Fruit fly (Drosophila melanogaster) whole organism, embryonic: ENCODE results near the gene CG46059.

ENCODE experiments used
- B-H1 ChIP-seq: fragments of 200-800 bp; sonication (Bioruptor generic); IDR thresholded peaks from 3 replicates; pipeline ENCODE4 v1.3.6; 2022; ENCODE audit warnings: missing biosample characterization, missing genetic modification characterization
- Bteb2 ChIP-seq: fragments of 200-800 bp; sonication (Bioruptor generic); optimal IDR thresholded peaks from 2 replicates; lab custom pipeline; 2016; ENCODE audit warnings: missing biosample characterization, missing genetic modification characterization
- CG10274 ChIP-seq: fragments of 200-800 bp; sonication (Bioruptor generic); optimal IDR thresholded peaks from 3 replicates; lab custom pipeline; 2017; ENCODE audit warnings: missing biosample characterization, mild to moderate bottlenecking, missing genetic modification characterization
- CG11247 ChIP-seq: fragments of 200-800 bp; sonication (Bioruptor generic); IDR thresholded peaks from 2 replicates; pipeline ENCODE4 v1.3.6; 2022; ENCODE audit warnings: missing biosample characterization, missing genetic modification characterization
- CG11560 ChIP-seq: fragments of 200-800 bp; sonication (Bioruptor generic); IDR thresholded peaks from 3 replicates; pipeline ENCODE4 v1.3.6; 2022; ENCODE audit warnings: missing biosample characterization, missing genetic modification characterization
- CG11723 ChIP-seq: fragments of 200-800 bp; sonication (Bioruptor generic); optimal IDR thresholded peaks from 2 replicates; lab custom pipeline; 2017; ENCODE audit warnings: missing biosample characterization, mild to moderate bottlenecking, missing genetic modification characterization
- CG12769 ChIP-seq: fragments of 200-800 bp; sonication (Bioruptor generic); optimal IDR thresholded peaks from 2 replicates; lab custom pipeline; 2019; ENCODE audit warnings: missing biosample characterization, mild to moderate bottlenecking, missing genetic modification characterization, moderate library complexity
- CG12942 ChIP-seq: fragments of 200-800 bp; sonication (Bioruptor generic); optimal IDR thresholded peaks from 3 replicates; lab custom pipeline; 2016; ENCODE audit warnings: missing biosample characterization, missing genetic modification characterization
- CG1603 ChIP-seq: fragments of 200-800 bp; sonication (Bioruptor generic); optimal IDR thresholded peaks from 2 replicates; lab custom pipeline; 2019; ENCODE audit warnings: missing biosample characterization, mild to moderate bottlenecking, missing genetic modification characterization, moderate library complexity
- CG17802 ChIP-seq: fragments of 200-800 bp; sonication (Bioruptor generic); optimal IDR thresholded peaks from 2 replicates; lab custom pipeline; 2018; ENCODE audit warnings: missing biosample characterization, mild to moderate bottlenecking, missing genetic modification characterization, moderate library complexity
- CG2875 ChIP-seq: fragments of 200-800 bp; sonication (Bioruptor generic); optimal IDR thresholded peaks from 2 replicates; lab custom pipeline; 2017; ENCODE audit warnings: missing biosample characterization, mild to moderate bottlenecking, missing genetic modification characterization, missing genetic modification reagents
- CG2889 ChIP-seq: fragments of 200-800 bp; sonication (Bioruptor generic); IDR thresholded peaks from 3 replicates; pipeline ENCODE4 v1.3.6; 2022; ENCODE audit warnings: missing biosample characterization, missing genetic modification characterization
- CG31441 ChIP-seq: fragments of 200-800 bp; sonication (Bioruptor generic); IDR thresholded peaks from 2 replicates; pipeline ENCODE4 v1.3.6; 2022; ENCODE audit warnings: missing biosample characterization, missing genetic modification characterization
- CG5953 ChIP-seq: fragments of 200-800 bp; sonication (Bioruptor generic); IDR thresholded peaks from 2 replicates; pipeline ENCODE4 v1.3.6; 2022; ENCODE audit warnings: missing biosample characterization, missing genetic modification characterization
- CG6791 ChIP-seq: fragments of 200-800 bp; sonication (Bioruptor generic); IDR thresholded peaks from 3 replicates; pipeline ENCODE4 v1.3.6; 2022; ENCODE audit warnings: missing biosample characterization, missing genetic modification characterization; ENCODE audit not compliant: partially characterized antibody
- CG7271 ChIP-seq: fragments of 200-800 bp; sonication (Bioruptor generic); optimal IDR thresholded peaks from 2 replicates; lab custom pipeline; 2018; ENCODE audit warnings: missing biosample characterization, mild to moderate bottlenecking, missing genetic modification characterization, moderate library complexity
- CG9727 ChIP-seq: fragments of 200-800 bp; sonication (Bioruptor generic); optimal IDR thresholded peaks from 3 replicates; lab custom pipeline; 2017; ENCODE audit warnings: missing biosample characterization, mild to moderate bottlenecking, missing genetic modification characterization
- CG9797 ChIP-seq: fragments of 200-800 bp; sonication (Bioruptor generic); optimal IDR thresholded peaks from 3 replicates; lab custom pipeline; 2018; ENCODE audit warnings: missing biosample characterization, mild to moderate bottlenecking, missing genetic modification characterization
- CHES-1-like ChIP-seq: fragments of 200-800 bp; sonication (Bioruptor generic); optimal IDR thresholded peaks from 2 replicates; lab custom pipeline; 2016; ENCODE audit warnings: missing biosample characterization, missing genetic modification characterization
- GATAe ChIP-seq: fragments of 200-800 bp; sonication (Bioruptor generic); conservative IDR thresholded peaks from 2 replicates; pipeline ENCODE4 v1.3.6; 2022; ENCODE audit warnings: missing biosample characterization, missing genetic modification characterization
- Hmr ChIP-seq: fragments of 200-800 bp; sonication (Bioruptor generic); optimal IDR thresholded peaks from 3 replicates; lab custom pipeline; 2017; ENCODE audit warnings: mild to moderate bottlenecking, missing biosample characterization, missing genetic modification reagents, missing genetic modification characterization
- Med ChIP-seq: fragments of 200-800 bp; sonication (Bioruptor generic); peaks from one replicate; lab custom pipeline; 2016; ENCODE audit warnings: missing biosample characterization, missing genetic modification characterization, mild to moderate bottlenecking, inconsistent platforms, moderate library complexity
- NFAT ChIP-seq: fragments of 200-800 bp; sonication (Bioruptor generic); IDR thresholded peaks from 2 replicates; pipeline ENCODE4 v1.3.6; 2022; ENCODE audit warnings: missing biosample characterization, missing genetic modification characterization
- Rfx ChIP-seq: fragments of 200-800 bp; sonication (Bioruptor generic); IDR thresholded peaks from 2 replicates; pipeline ENCODE4 v1.3.6; 2022; ENCODE audit warnings: missing biosample characterization, missing genetic modification characterization
- Side ChIP-seq: fragments of 200-800 bp; sonication (Bioruptor generic); optimal IDR thresholded peaks from 2 replicates; lab custom pipeline; 2016; ENCODE audit warnings: missing biosample characterization, missing genetic modification characterization
- Six4 ChIP-seq: fragments of 200-800 bp; sonication (Bioruptor generic); optimal IDR thresholded peaks from 2 replicates; lab custom pipeline; 2016; ENCODE audit warnings: missing biosample characterization, missing genetic modification characterization
- YL-1 ChIP-seq: fragments of 200-800 bp; sonication (Bioruptor generic); optimal IDR thresholded peaks from 3 replicates; lab custom pipeline; 2017; ENCODE audit warnings: missing biosample characterization, mild to moderate bottlenecking, missing genetic modification characterization
- abd-A ChIP-seq: fragments of 200-800 bp; sonication (Bioruptor generic); optimal IDR thresholded peaks from 3 replicates; lab custom pipeline; 2019; ENCODE audit warnings: missing biosample characterization, mild to moderate bottlenecking, missing genetic modification characterization, moderate library complexity
- ara ChIP-seq: fragments of 200-800 bp; sonication (Bioruptor generic); IDR thresholded peaks from 2 replicates; pipeline ENCODE4 v1.3.6; 2022; ENCODE audit warnings: missing biosample characterization, missing genetic modification characterization
- ato ChIP-seq: fragments of 200-800 bp; sonication (Bioruptor generic); IDR thresholded peaks from 2 replicates; pipeline ENCODE4 v1.3.6; 2022; ENCODE audit warnings: missing biosample characterization, missing genetic modification characterization; ENCODE audit not compliant: partially characterized antibody
- az2 ChIP-seq: fragments of 200-800 bp; sonication (Bioruptor generic); optimal IDR thresholded peaks from 3 replicates; lab custom pipeline; 2016; ENCODE audit warnings: missing biosample characterization, missing genetic modification characterization
- cas ChIP-seq: fragments of 200-800 bp; sonication (Bioruptor generic); IDR thresholded peaks from 2 replicates; pipeline ENCODE4 v1.3.6; 2022; ENCODE audit warnings: missing biosample characterization, missing genetic modification characterization
- crol ChIP-seq: fragments of 200-800 bp; sonication (Bioruptor generic); IDR thresholded peaks from 2 replicates; pipeline ENCODE4 v1.3.6; 2022; ENCODE audit warnings: missing biosample characterization, missing genetic modification characterization
- eve ChIP-seq, 2 experiments: fragments of >200 bp; optimal IDR thresholded peaks; 2 replicates each; lab custom pipeline; 2017; ENCODE audit warnings: missing biosample characterization in 2 of 2, missing genetic modification characterization in 2 of 2
- grn ChIP-seq: fragments of 200-800 bp; sonication (Bioruptor generic); optimal IDR thresholded peaks from 3 replicates; lab custom pipeline; 2017; ENCODE audit warnings: missing biosample characterization, missing genetic modification characterization
- gsb-n ChIP-seq: fragments of 200-800 bp; sonication (Bioruptor generic); optimal IDR thresholded peaks from 3 replicates; lab custom pipeline; 2018; ENCODE audit warnings: missing biosample characterization, mild to moderate bottlenecking, missing genetic modification characterization
- hb ChIP-seq: fragments of 200-800 bp; sonication (Bioruptor generic); IDR thresholded peaks from 3 replicates; pipeline ENCODE4 v1.3.6; 2022; ENCODE audit warnings: missing biosample characterization, missing genetic modification characterization; ENCODE audit not compliant: partially characterized antibody
- her ChIP-seq: fragments of 200-800 bp; sonication (Bioruptor generic); optimal IDR thresholded peaks from 2 replicates; lab custom pipeline; 2016; ENCODE audit warnings: missing biosample characterization, missing genetic modification characterization
- ind ChIP-seq: fragments of 200-800 bp; sonication (Bioruptor generic); optimal IDR thresholded peaks from 3 replicates; lab custom pipeline; 2016; ENCODE audit warnings: missing biosample characterization, missing genetic modification characterization
- kay ChIP-seq: fragments of 200-800 bp; sonication (Bioruptor generic); optimal IDR thresholded peaks from 2 replicates; lab custom pipeline; 2016; ENCODE audit warnings: missing biosample characterization, missing genetic modification characterization
- kni ChIP-seq: fragments of 200-800 bp; sonication (Bioruptor generic); optimal IDR thresholded peaks from 3 replicates; lab custom pipeline; 2017; ENCODE audit warnings: mild to moderate bottlenecking, missing biosample characterization, missing genetic modification reagents, missing genetic modification characterization
- lab ChIP-seq: fragments of 200-800 bp; sonication (Bioruptor generic); optimal IDR thresholded peaks from 3 replicates; lab custom pipeline; 2017; ENCODE audit warnings: missing biosample characterization, missing genetic modification characterization, mild to moderate bottlenecking, moderate library complexity, missing genetic modification reagents
- lmd ChIP-seq: fragments of 200-800 bp; sonication (Bioruptor generic); IDR thresholded peaks from 2 replicates; pipeline ENCODE4 v1.3.6; 2022; ENCODE audit warnings: missing biosample characterization, missing genetic modification characterization
- peb ChIP-seq: fragments of 200-800 bp; sonication (Bioruptor generic); IDR thresholded peaks from 2 replicates; pipeline ENCODE4 v1.3.6; 2022; ENCODE audit warnings: missing biosample characterization, missing genetic modification characterization
- pho ChIP-seq: fragments of 200-800 bp; sonication (Bioruptor generic); optimal IDR thresholded peaks from 2 replicates; lab custom pipeline; 2016; ENCODE audit warnings: missing biosample characterization, missing genetic modification characterization
- pnt ChIP-seq: fragments of 200-800 bp; sonication (Bioruptor generic); optimal IDR thresholded peaks from 3 replicates; lab custom pipeline; 2016; ENCODE audit warnings: missing biosample characterization, missing genetic modification characterization
- psq ChIP-seq: fragments of 200-800 bp; sonication (Bioruptor generic); optimal IDR thresholded peaks from 2 replicates; lab custom pipeline; 2017; ENCODE audit warnings: missing biosample characterization, missing genetic modification characterization
- sens-2 ChIP-seq: fragments of 200-800 bp; sonication (Bioruptor generic); IDR thresholded peaks from 2 replicates; pipeline ENCODE4 v1.3.6; 2022; ENCODE audit warnings: missing biosample characterization, missing genetic modification characterization
- seq ChIP-seq: fragments of 200-800 bp; sonication (Bioruptor generic); IDR thresholded peaks from 2 replicates; pipeline ENCODE4 v1.3.6; 2022; ENCODE audit warnings: missing biosample characterization, missing genetic modification characterization
- sug ChIP-seq: fragments of 200-800 bp; optimal IDR thresholded peaks from 2 replicates; lab custom pipeline; 2019; ENCODE audit warnings: missing biosample characterization, mild to moderate bottlenecking, missing genetic modification characterization, moderate library complexity
- tll ChIP-seq, 2 experiments: fragments of 200-800 bp in 1 of 2; fragments of >200 bp in 1 of 2; sonication (Bioruptor generic) in 1 of 2; optimal IDR thresholded peaks; 2 replicates each; lab custom pipeline; 2017 to 2019; ENCODE audit warnings: missing biosample characterization in 2 of 2, missing genetic modification characterization in 2 of 2, mild to moderate bottlenecking in 1 of 2, moderate library complexity in 1 of 2
- z ChIP-seq: fragments of 200-800 bp; sonication (Bioruptor generic); IDR thresholded peaks from 3 replicates; pipeline ENCODE4 v1.3.6; 2022; ENCODE audit warnings: missing biosample characterization, missing genetic modification characterization

CG46059 gene

dm6 chr2L:19154893-19155389 is 28.6 kb downstream of the CG46059 start (continued):
- TF ChIP-seq CG2875 (GFP tag; lab: Kevin White, UChicago) (no peak), CG11723 (no peak), ara (GFP tag; lab: Robert Waterston, UW) (no peak), peb (GFP tag; lab: Robert Waterston, UW) (no peak), GATAe (GFP tag; lab: Robert Waterston, UW) (no peak), psq (no peak), CG31441 (GFP tag; lab: Robert Waterston, UW) (no peak), CG10274 (GFP tag; lab: Kevin White, UChicago) (no peak), CG6791 (GFP tag; lab: Robert Waterston, UW) (no peak), sens-2 (GFP tag; lab: Robert Waterston, UW) (no peak), lmd (GFP tag; lab: Robert Waterston, UW) (no peak), cas (GFP tag; lab: Robert Waterston, UW) (no peak), pho (no peak), gsb-n (tag; lab: Kevin White, UChicago) (peak; percentile 80), grn (GFP tag; lab: Kevin White, UChicago) (peak; percentile 42), Side (GFP tag; lab: Kevin White, UChicago) (no peak), kay (GFP tag; lab: Kevin White, UChicago) (no peak), tll (GFP tag; optimal IDR thresholded peaks at IDR 0.05; lab: Kevin White, UChicago) (peak; percentile 51 to 86), Rfx (GFP tag; lab: Robert Waterston, UW) (no peak), CG1603 (tag; lab: Kevin White, UChicago) (peak; percentile 9), ato (GFP tag; lab: Robert Waterston, UW) (no peak), crol (peak; percentile 90), CG12942 (GFP tag; lab: Kevin White, UChicago) (no peak), pnt (GFP tag; lab: Kevin White, UChicago) (no peak), hb (GFP tag; lab: Robert Waterston, UW) (no peak), Hmr (GFP tag; lab: Kevin White, UChicago) (no peak), ind (GFP tag; lab: Kevin White, UChicago) (no peak), B-H1 (GFP tag; lab: Robert Waterston, UW) (no peak), sug (tag; lab: Kevin White, UChicago) (no peak), her (GFP tag; lab: Kevin White, UChicago) (no peak), eve (GFP tag; optimal IDR thresholded peaks at IDR 0.05; lab: Kevin White, UChicago) (no peak), kni (GFP tag; lab: Kevin White, UChicago) (peak; percentile 96), abd-A (tag; lab: Kevin White, UChicago) (peak; percentile 78), CG12769 (tag; lab: Kevin White, UChicago) (peak; percentile 50), Med (GFP tag; lab: Kevin White, UChicago) (peak; percentile 90), Bteb2 (GFP tag; lab: Kevin White, UChicago) (no peak), CHES-1-like (GFP tag; lab: Kevin White, UChicago) (no peak), NFAT (no peak), YL-1 (no peak), CG2889 (no peak), CG9727 (GFP tag; lab: Kevin White, UChicago) (peak; percentile 50), seq (GFP tag; lab: Robert Waterston, UW) (no peak), z (GFP tag; lab: Robert Waterston, UW) (peak; percentile 63; the same call in 2 of the 3 replicates), CG11560 (tag; lab: Robert Waterston, UW) (no peak; the same call in 2 of the 3 replicates), CG9797 (GFP tag; lab: Kevin White, UChicago) (no peak), lab (peak; percentile 12), CG5953 (GFP tag; lab: Robert Waterston, UW) (no peak), Six4 (GFP tag; lab: Kevin White, UChicago) (peak; percentile 14), CG17802 (tag; lab: Kevin White, UChicago) (no peak), CG11247 (no peak), CG7271 (peak; percentile 37), az2 (GFP tag; lab: Kevin White, UChicago) (no peak)
